Worm (Caenorhabditis elegans): ENCODE results near the gene lips-5.

Gene lips-5

DNA sequence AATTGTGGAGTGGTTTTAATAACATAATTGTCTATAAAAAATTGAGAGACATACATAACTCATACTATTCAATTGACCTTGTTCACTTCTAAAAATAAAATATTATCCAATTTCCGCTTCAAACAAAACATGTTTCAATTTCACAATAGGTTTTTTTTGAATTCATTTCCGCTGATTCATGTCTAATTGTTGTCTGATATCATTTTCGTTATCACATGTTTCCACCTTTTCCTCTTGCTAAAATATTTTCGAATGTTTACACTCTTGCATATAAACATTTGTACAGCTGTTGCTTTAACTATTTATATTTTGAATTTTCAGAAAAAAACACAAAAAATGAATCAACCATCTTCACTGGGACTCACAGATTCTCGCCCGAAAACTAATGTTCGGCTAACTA lies 28.2 kb downstream of the lips-5 start, which contains the start of gene gem-4:
TSS of gene gem-4 (plus strand) at position 301 of the 400 bp plus-strand sequence.
- no peak for TF ChIP-seq unc-62 (GFP tag; optimal IDR thresholded peaks at IDR 0.05)

DNA sequence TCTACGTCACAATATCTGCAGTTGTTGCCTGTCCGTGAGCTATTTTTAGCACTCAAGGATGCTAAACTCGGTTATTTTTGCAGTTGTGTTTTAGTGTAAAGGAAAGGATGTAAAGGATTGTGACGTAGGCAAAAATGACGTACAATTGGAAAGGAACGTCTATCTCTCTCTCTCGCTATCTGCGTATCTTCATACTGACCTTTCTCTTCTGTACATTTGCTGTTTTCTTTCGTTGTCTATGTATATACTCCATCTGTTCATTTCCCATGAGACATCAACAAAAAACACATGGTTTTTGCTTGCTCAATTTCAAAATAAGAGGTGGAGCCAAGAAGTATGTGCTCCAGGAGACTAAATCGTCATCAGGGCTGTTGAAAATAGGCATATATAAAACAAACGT lies 29.3 kb downstream of the lips-5 start:
- TF ChIP-seq unc-62 (GFP tag; optimal IDR thresholded peaks at IDR 0.05): no peak

DNA sequence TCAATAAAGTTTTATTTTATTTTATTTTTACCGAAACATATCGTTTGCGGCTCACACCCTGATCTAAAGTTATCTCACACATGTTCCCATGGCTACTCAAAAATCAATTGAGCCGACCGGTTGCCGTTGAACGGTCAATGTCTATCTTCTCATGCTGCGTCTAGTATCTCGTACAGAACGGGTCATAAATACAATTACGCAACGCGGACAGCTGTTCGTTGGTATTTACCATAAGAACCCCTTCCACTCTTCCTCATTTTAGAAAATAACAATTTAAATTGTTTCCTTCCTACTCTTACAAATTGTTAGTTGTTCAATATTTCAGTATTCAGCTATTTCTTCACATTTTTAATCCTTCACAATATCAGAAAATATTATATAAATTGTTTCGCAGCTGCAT lies 29.7 kb downstream of the lips-5 start:
- no peak for TF ChIP-seq unc-62 (GFP tag; optimal IDR thresholded peaks at IDR 0.05)

DNA sequence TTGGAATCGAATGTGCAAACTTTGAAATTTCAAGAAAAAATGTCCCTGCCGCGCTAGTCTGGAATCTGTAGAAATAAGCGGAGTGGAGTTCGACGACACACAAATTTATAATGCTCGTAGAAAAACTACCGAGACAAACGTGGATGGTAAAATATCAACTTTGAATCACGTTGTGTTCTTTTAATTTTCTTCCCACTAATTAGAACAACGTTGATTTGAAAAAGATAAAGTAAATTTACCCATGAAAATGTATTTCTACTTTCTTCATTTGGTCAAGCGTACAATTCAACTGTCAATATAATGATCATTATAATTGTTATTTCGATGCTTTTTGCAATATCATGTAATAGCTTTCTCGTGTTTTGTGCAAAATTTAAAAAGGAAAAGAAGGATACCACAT lies 31.1 kb downstream of the lips-5 start, which contains the start of gene K01A6.5:
TSS of gene K01A6.5 (plus strand) at position 301 of the 400 bp plus-strand sequence.
- TF ChIP-seq unc-62 (GFP tag; optimal IDR thresholded peaks at IDR 0.05): no peak

DNA sequence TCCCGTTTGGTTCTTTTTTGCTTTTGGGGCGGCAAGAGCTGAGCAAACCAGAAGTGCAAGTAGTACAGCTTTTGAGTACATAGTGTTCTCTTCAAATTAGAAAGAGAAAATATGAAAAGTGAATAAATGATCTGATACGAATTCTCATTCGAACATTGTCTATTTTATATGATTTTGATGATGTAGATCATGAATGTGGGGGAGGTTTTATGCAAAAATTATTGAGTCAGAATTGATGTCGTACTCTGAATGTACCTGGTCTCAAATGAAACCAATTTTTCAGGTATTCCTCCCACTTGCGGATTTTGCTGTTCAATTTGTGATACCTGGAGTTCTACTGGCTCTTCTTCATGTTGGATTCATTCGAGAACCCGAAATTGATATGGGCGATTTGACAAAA lies 33.3 kb downstream of the lips-5 start, which contains the start of gene K01A6.4:
TSS of gene K01A6.4 (minus strand) at position 101 of the 400 bp plus-strand sequence.
- TF ChIP-seq unc-62 (GFP tag; optimal IDR thresholded peaks at IDR 0.05): no peak

DNA sequence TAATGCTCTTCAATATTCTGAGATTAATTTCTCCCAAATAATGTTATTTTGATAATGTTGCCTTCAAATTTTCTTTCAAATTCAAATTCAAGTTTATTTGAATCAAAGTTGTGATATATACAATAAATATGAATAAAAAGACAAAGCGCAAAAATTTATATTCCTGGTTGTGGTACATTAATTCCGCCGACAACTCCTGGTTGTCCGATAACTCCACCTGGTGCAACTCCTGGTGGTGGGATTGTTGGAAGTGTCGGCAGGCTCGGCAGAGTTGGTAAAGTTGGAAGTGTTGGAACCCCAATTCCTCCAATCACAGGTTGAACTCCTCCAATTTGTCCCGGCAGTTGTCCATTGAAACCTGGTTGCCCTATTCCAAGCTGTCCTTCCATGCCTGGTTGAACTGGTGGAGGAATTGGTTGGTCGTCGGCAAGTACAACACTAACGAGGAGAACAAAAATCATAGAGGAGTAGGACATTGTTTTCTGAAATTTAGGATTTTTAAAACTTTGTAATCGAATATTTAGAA lies 35.4 kb downstream of the lips-5 start, which contains the start of gene K01A6.7:
TSS of gene K01A6.7 (minus strand) at position 476 of the 526 bp plus-strand sequence.
- no peak for TF ChIP-seq unc-62 (GFP tag; optimal IDR thresholded peaks at IDR 0.05)

DNA sequence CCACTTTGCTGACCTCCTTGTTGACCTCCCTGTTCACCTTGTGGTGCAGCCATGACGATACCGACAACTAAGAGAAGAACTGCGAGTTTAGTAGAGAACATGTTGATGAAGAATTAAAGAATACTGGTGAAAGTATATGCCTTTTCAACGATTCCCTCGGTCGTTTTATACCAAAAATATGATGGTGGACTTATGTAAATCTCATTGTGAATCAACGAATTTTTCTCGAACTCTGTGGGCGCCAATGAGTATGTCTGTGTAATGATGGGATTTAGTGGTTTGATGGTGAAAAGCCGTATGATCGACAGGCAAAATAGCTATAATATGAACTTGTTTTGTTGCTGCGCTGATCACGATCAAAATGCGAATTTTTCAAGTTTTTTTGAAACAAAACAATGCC lies 36.3 kb downstream of the lips-5 start, which contains the start of gene K01A6.8:
TSS of gene K01A6.8 (minus strand) at position 101 of the 400 bp plus-strand sequence.
- TF ChIP-seq unc-62 (GFP tag; optimal IDR thresholded peaks at IDR 0.05): no peak

DNA sequence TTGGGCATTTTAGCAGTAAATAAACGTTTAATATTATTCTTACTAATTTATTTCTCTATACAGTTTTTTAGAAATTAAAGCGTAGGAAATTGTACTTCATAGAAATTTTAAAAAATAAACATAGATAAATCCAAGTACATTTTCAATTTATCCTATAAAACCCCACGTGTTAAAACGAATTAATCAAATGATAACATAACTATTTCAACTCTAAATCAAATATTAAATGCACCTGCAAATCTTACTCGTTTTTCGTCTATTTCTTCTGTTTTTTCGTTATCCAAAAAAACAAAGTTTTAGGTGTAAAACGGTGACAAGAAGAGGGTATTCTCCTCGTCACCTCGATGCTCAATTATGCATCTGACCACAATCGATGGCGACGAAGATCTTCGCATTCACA lies 38.5 kb downstream of the lips-5 start, which contains the start of gene K01A6.6:
TSS of gene K01A6.6 (plus strand) at position 301 of the 400 bp plus-strand sequence.
- TF ChIP-seq unc-62 (GFP tag; optimal IDR thresholded peaks at IDR 0.05): no peak

DNA sequence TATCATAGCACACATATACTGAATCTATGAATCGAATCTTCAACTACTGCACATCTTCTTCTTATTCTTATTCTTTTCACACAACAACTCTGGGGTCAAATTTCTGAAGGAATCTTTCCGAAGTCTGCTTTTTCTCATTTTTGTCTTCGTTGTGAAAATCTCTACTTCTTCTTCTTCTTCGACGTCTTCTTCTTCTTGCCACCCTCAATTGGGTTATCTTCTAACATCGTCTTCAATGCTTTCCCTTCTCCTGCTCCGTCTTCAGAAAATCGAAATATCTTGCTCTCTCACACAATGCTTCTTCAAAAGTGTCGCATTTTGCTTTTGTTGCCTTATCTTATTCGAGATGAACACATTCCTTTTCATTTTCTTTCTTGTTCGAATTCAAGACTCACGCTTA lies 50.3 kb downstream of the lips-5 start:
- TF ChIP-seq unc-62 (GFP tag; optimal IDR thresholded peaks at IDR 0.05): no peak

DNA sequence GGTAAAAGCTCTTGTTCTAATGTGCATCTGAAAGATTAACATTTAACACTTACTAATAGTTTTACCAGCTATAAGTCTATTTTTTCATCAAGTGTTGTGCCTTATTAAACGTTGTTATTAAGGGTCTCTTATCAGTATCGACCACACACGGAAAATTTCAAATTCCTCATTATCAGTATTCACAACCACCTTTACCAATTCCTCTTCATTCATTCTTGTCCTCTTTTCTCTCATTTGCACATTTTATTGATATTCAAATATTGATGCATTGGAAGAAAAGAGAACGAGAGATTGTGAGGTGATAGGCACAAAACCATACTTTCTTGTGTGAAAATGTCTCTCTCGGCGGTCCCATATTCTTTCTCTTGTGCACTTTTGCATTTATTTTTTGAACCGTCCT lies 51.7 kb downstream of the lips-5 start:
- TF ChIP-seq unc-62 (GFP tag; optimal IDR thresholded peaks at IDR 0.05): no peak

DNA sequence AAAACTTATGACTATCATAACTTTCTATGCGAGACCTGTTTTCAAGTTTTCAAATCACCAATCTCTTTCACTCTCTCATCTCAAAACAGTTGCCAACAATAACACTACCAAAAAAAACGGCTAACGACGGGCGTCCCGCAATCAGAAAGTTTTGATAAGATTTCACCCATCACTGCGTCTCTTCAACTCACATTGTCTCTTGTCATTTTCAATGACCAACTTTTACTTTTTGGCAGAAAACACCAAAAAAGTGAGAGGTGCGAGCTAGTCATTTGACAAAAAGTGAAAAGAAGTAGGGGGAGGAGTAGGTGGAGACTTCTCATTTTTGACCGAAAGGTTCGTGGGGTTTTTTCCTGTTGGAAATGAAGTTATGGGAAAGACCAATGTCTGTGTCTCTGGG lies 54.9 kb downstream of the lips-5 start:
- TF ChIP-seq unc-62 (GFP tag; optimal IDR thresholded peaks at IDR 0.05): no peak

Measured in whole organism, dauer.